Worm (Caenorhabditis elegans) whole organism, late embryonic: ENCODE results near the gene Y43C5B.3.

Experiments used
- K09A11.1 ChIP-seq: sonication (generic microtip); optimal IDR thresholded peaks from 2 replicates; lab custom pipeline; 2017; ENCODE audit warnings: antibody characterized with exemption, mild to moderate bottlenecking, missing genetic modification characterization, missing compliant biosample characterization; ENCODE audit not compliant: insufficient read depth
- T23F11.4 ChIP-seq: fragments of 200-800 bp; sonication (Bioruptor generic); optimal IDR thresholded peaks from 2 replicates; lab custom pipeline; 2018; ENCODE audit warnings: mild to moderate bottlenecking, missing genetic modification characterization, missing compliant biosample characterization
- dve-1 ChIP-seq: sonication (generic microtip); optimal IDR thresholded peaks from 2 replicates; lab custom pipeline; 2017; ENCODE audit warnings: antibody characterized with exemption, mild to moderate bottlenecking, missing genetic modification characterization, missing compliant biosample characterization
- fkh-10 ChIP-seq: fragments of 150-350 bp; optimal IDR thresholded peaks from 2 replicates; lab custom pipeline; 2014; ENCODE audit warnings: missing biosample characterization, missing genetic modification reagents, missing genetic modification characterization
- lim-6 ChIP-seq: sonication (generic microtip); optimal IDR thresholded peaks from 2 replicates; lab custom pipeline; 2016; ENCODE audit warnings: missing genetic modification characterization, missing compliant biosample characterization
- pqm-1 ChIP-seq: sonication (generic microtip); optimal IDR thresholded peaks from 2 replicates; lab custom pipeline; 2016; ENCODE audit warnings: missing genetic modification characterization, missing compliant biosample characterization
- rnt-1 ChIP-seq: sonication (generic microtip); optimal IDR thresholded peaks from 2 replicates; lab custom pipeline; 2016; ENCODE audit warnings: missing genetic modification characterization, missing compliant biosample characterization
- tbx-2 ChIP-seq: sonication (generic microtip); optimal IDR thresholded peaks from 2 replicates; lab custom pipeline; 2016; ENCODE audit warnings: missing genetic modification characterization, missing compliant biosample characterization

DNA sequence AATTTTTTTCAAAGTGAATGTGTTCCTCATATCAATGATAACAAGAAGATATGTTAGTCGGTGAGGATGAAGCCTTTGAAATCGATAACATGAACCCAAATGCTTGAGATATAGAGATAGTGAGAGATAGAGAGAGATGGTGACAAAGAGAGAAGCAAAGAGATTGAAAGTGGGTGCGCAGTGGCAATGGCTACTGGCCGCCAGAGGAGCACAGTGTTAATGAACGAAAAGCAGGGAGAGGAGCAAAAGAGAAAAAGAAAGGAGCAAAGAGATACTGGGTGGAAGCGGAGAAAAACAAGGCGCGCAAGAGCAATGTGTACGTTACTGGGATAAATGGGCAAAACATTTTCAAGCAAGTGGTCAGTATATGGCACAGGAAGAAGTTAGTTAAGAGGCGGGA, 5.8 kb upstream of the Y43C5B.3 start:
- TF ChIP-seq dve-1 (tag; lab: Kevin White, UChicago), result no peak
- no peak for TF ChIP-seq fkh-10 (GFP tag; lab: Kevin White, UChicago)
- TF ChIP-seq lim-6 (tag; lab: Kevin White, UChicago), result no peak
- peak; percentile 23 for TF ChIP-seq rnt-1 (tag; lab: Kevin White, UChicago)
- no peak for TF ChIP-seq T23F11.4
- TF ChIP-seq pqm-1 (tag; lab: Kevin White, UChicago), result no peak
- TF ChIP-seq K09A11.1, result no peak
- TF ChIP-seq tbx-2 (tag; lab: Kevin White, UChicago), result peak; percentile 58
